Fruit fly (Drosophila melanogaster): ENCODE data around the gene CG11357.

The CG11357 gene

DNA sequence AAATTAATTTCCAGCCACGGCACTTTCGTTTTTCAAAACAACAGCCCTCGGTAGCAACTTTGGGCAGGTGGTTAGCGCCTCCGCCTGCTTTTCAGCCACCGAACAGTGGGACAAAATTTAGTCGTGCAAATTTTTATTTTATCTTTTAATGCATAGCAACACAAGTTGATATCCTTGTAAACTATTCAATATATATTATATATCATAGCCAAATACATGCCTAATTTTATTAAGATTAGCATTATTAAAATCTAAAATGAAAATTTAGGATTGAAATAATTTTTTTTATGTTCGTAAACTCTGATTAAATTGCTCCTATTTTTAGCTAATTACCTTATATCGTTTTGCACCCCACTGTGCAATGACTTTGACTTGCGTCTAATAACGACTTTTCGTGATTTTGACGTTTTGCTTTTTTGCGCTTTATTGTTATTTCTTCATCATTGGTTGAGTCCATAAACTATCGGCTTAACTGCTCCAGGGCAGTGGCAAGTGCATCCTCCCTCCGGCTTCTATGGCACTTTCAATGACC lies 32.9 kb upstream of the CG11357 start (continued):
- no peak for TF ChIP-seq CG2202 (tag; optimal IDR thresholded peaks at IDR 0.05)
- TF ChIP-seq tap (tag; optimal IDR thresholded peaks at IDR 0.05) = no peak
- TF ChIP-seq CG11695 (GFP tag; IDR thresholded peaks at IDR 0.05) = 0 out of 3 replicates have a peak, but pooled peaks have one; percentile 11
- TF ChIP-seq nerfin-1 (tag; optimal IDR thresholded peaks at IDR 0.05) = no peak
- peak; percentile 12; the same call in 1 of the 2 replicates for TF ChIP-seq slbo (GFP tag; IDR thresholded peaks at IDR 0.05)
- no peak for TF ChIP-seq ftz-f1 (GFP tag; optimal IDR thresholded peaks at IDR 0.05)
- TF ChIP-seq CG11560 (tag; IDR thresholded peaks at IDR 0.05) = no peak
- TF ChIP-seq trh (GFP tag; optimal IDR thresholded peaks at IDR 0.05) = no peak
- TF ChIP-seq CG13424 (tag; optimal IDR thresholded peaks at IDR 0.05) = peak; percentile 27
- no peak for TF ChIP-seq CHES-1-like (GFP tag; optimal IDR thresholded peaks at IDR 0.05)
- TF ChIP-seq pfk (GFP tag; optimal IDR thresholded peaks at IDR 0.05) = no peak
- TF ChIP-seq Dip2 (GFP tag; IDR thresholded peaks at IDR 0.05) = no peak
- TF ChIP-seq unpg (GFP tag; optimal IDR thresholded peaks at IDR 0.05) = no peak
- TF ChIP-seq fd3F (GFP tag; optimal IDR thresholded peaks at IDR 0.05) = peak; percentile 6
- TF ChIP-seq CG7963 (GFP tag; IDR thresholded peaks at IDR 0.05; ENCODE audit: partially characterized antibody) = no peak
- no peak for TF ChIP-seq CG17802 (tag; optimal IDR thresholded peaks at IDR 0.05)
- TF ChIP-seq Jarid2 (GFP tag; optimal IDR thresholded peaks at IDR 0.05) = no peak
- no peak for TF ChIP-seq CG18599 (GFP tag; optimal IDR thresholded peaks at IDR 0.05)
- TF ChIP-seq HLHmδ (GFP tag; optimal IDR thresholded peaks at IDR 0.05) = no peak
- no peak for TF ChIP-seq CG8281 (tag; optimal IDR thresholded peaks at IDR 0.05)
- TF ChIP-seq vnd (GFP tag; IDR thresholded peaks at IDR 0.05; ENCODE audit: partially characterized antibody) = no peak
- TF ChIP-seq Blimp-1 (GFP tag; optimal IDR thresholded peaks at IDR 0.05) = peak; percentile 52
- peak; percentile 56 for TF ChIP-seq sens (GFP tag)
- TF ChIP-seq sna (GFP tag; IDR thresholded peaks at IDR 0.05; ENCODE audit: partially characterized antibody) = no peak
- TF ChIP-seq CoRest (tag; optimal IDR thresholded peaks at IDR 0.05) = peak; percentile 40
- no peak for TF ChIP-seq Adf1 (GFP tag; IDR thresholded peaks at IDR 0.05)
- no peak for TF ChIP-seq kni (GFP tag; optimal IDR thresholded peaks at IDR 0.05)
- TF ChIP-seq CG10147 (GFP tag; optimal IDR thresholded peaks at IDR 0.05) = no peak
- TF ChIP-seq CG4282 (GFP tag; optimal IDR thresholded peaks at IDR 0.05) = no peak
- TF ChIP-seq Pdp1 (GFP tag; optimal IDR thresholded peaks at IDR 0.05) = no peak
- TF ChIP-seq CG7839 (tag; optimal IDR thresholded peaks at IDR 0.05) = peak; percentile 22
- no peak for TF ChIP-seq Trl (optimal IDR thresholded peaks at IDR 0.05)
- TF ChIP-seq Trl (GFP tag; optimal IDR thresholded peaks at IDR 0.05) = no peak
- no peak for TF ChIP-seq ab (GFP tag; optimal IDR thresholded peaks at IDR 0.05)
- no peak for TF ChIP-seq cg (GFP tag; optimal IDR thresholded peaks at IDR 0.05)
- peak; percentile 18 for TF ChIP-seq CG17385 (GFP tag; optimal IDR thresholded peaks at IDR 0.05)
- TF ChIP-seq CG31365 (tag; optimal IDR thresholded peaks at IDR 0.05) = no peak
- TF ChIP-seq H2.0 (GFP tag; IDR thresholded peaks at IDR 0.05) = no peak
- TF ChIP-seq CG6791 (GFP tag; IDR thresholded peaks at IDR 0.05; ENCODE audit: partially characterized antibody) = no peak
- TF ChIP-seq Scr (GFP tag; IDR thresholded peaks at IDR 0.05; ENCODE audit: partially characterized antibody) = no peak
- no peak for TF ChIP-seq Awh (GFP tag; IDR thresholded peaks at IDR 0.05)
- no peak for TF ChIP-seq Dad (GFP tag; optimal IDR thresholded peaks at IDR 0.05)
- TF ChIP-seq CG4707 (GFP tag; optimal IDR thresholded peaks at IDR 0.05) = no peak
- no peak for TF ChIP-seq lbe (GFP tag; optimal IDR thresholded peaks at IDR 0.05)
- TF ChIP-seq Mrtf (GFP tag; IDR thresholded peaks at IDR 0.05) = no peak
- no peak for TF ChIP-seq CG4424 (GFP tag; optimal IDR thresholded peaks at IDR 0.05)
- peak; percentile 61 for TF ChIP-seq CG15269 (tag; optimal IDR thresholded peaks at IDR 0.05)
- no peak for TF ChIP-seq CG4360 (GFP tag; IDR thresholded peaks at IDR 0.05)
- no peak for TF ChIP-seq fu2 (GFP tag; optimal IDR thresholded peaks at IDR 0.05)

All from whole organism, embryonic.